Worm (Caenorhabditis elegans) whole organism, L1 larva: ENCODE measurements around the gene spp-31.

Experiments
- fos-1 ChIP-seq: fragments of 150-350 bp; optimal IDR thresholded peaks from 2 replicates; lab custom pipeline; 2014; ENCODE audit warnings: missing biosample characterization, missing genetic modification characterization
- lsy-2 ChIP-seq, 2 experiments: fragments of 150-350 bp; optimal IDR thresholded peaks; 2 replicates each; lab custom pipeline; 2014; ENCODE audit warnings: missing biosample characterization in 2 of 2, missing genetic modification characterization in 2 of 2
- nhr-237 ChIP-seq: fragments of 150-350 bp; optimal IDR thresholded peaks from 2 replicates; lab custom pipeline; 2014; ENCODE audit warnings: missing biosample characterization, missing genetic modification characterization
- nhr-77 ChIP-seq: fragments of 150-350 bp; optimal IDR thresholded peaks from 2 replicates; lab custom pipeline; 2014; ENCODE audit warnings: missing biosample characterization, missing genetic modification characterization
- skn-1 ChIP-seq: fragments of 150-350 bp; optimal IDR thresholded peaks from 2 replicates; lab custom pipeline; 2014; ENCODE audit warnings: missing biosample characterization, missing genetic modification characterization

- TF ChIP-seq skn-1 (tag; lab: Kevin White, UChicago) (no peak), lsy-2 (tag; optimal IDR thresholded peaks at IDR 0.05; lab: Kevin White, UChicago) (no peak), fos-1 (tag; lab: Kevin White, UChicago) (no peak), nhr-77 (tag; lab: Kevin White, UChicago) (no peak), nhr-237 (tag; lab: Kevin White, UChicago) (no peak)
Observed at ce11 chrIV:1427283-1427682, 20.9 kb downstream of the spp-31 start, which contains the start of gene clec-171.
